Fruit fly (Drosophila melanogaster) whole organism, embryonic: ENCODE results near the gene r2d2.

Source experiments
- C15 ChIP-seq: fragments of 200-800 bp; sonication (Bioruptor generic); IDR thresholded peaks from 3 replicates; pipeline ENCODE4 v1.3.6; 2022; ENCODE audit warnings: missing biosample characterization, missing genetic modification characterization
- CG10462 ChIP-seq: fragments of 200-800 bp; sonication (Bioruptor generic); optimal IDR thresholded peaks from 2 replicates; lab custom pipeline; 2016; ENCODE audit warnings: missing biosample characterization, missing genetic modification characterization
- CG10979 ChIP-seq: fragments of 200-800 bp; sonication (Bioruptor generic); optimal IDR thresholded peaks from 2 replicates; lab custom pipeline; 2018; ENCODE audit warnings: missing biosample characterization, mild to moderate bottlenecking, missing genetic modification characterization, moderate library complexity
- CG11093 ChIP-seq: fragments of 200-800 bp; sonication (Bioruptor generic); IDR thresholded peaks from 3 replicates; pipeline ENCODE4 v1.3.6; 2022; ENCODE audit warnings: missing biosample characterization, missing genetic modification characterization
- CG11695 ChIP-seq: fragments of 200-800 bp; sonication (Bioruptor generic); IDR thresholded peaks from 3 replicates; pipeline ENCODE4 v1.3.6; 2022; ENCODE audit warnings: missing biosample characterization, missing genetic modification characterization
- CG12104 ChIP-seq: fragments of 200-800 bp; sonication (Bioruptor generic); optimal IDR thresholded peaks from 3 replicates; lab custom pipeline; 2016; ENCODE audit warnings: missing biosample characterization, missing genetic modification characterization
- CG12219 ChIP-seq: fragments of 200-800 bp; sonication (Bioruptor generic); optimal IDR thresholded peaks from 3 replicates; lab custom pipeline; 2018; ENCODE audit warnings: missing biosample characterization, mild to moderate bottlenecking, missing genetic modification characterization
- CG13624 ChIP-seq: fragments of 200-800 bp; sonication (Bioruptor generic); optimal IDR thresholded peaks from 2 replicates; lab custom pipeline; 2016; ENCODE audit warnings: missing biosample characterization, missing genetic modification characterization
- CG17612 ChIP-seq: fragments of 200-800 bp; sonication (Bioruptor generic); IDR thresholded peaks from 2 replicates; pipeline ENCODE4 v1.3.6; 2022; ENCODE audit warnings: missing biosample characterization, missing genetic modification characterization
- CG1832 ChIP-seq: fragments of 200-800 bp; sonication (Bioruptor generic); optimal IDR thresholded peaks from 2 replicates; lab custom pipeline; 2017; ENCODE audit warnings: missing biosample characterization, mild to moderate bottlenecking, missing genetic modification characterization, inconsistent platforms
- CG18476 ChIP-seq: fragments of 200-800 bp; sonication (Bioruptor generic); optimal IDR thresholded peaks from 2 replicates; lab custom pipeline; 2016; ENCODE audit warnings: missing biosample characterization, mild to moderate bottlenecking, missing genetic modification characterization
- CG18619 ChIP-seq: fragments of 200-800 bp; sonication (Bioruptor generic); optimal IDR thresholded peaks from 3 replicates; lab custom pipeline; 2017; ENCODE audit warnings: missing biosample characterization, mild to moderate bottlenecking, missing genetic modification characterization
- CG2202 ChIP-seq: fragments of 200-800 bp; sonication (Bioruptor generic); optimal IDR thresholded peaks from 2 replicates; lab custom pipeline; 2018; ENCODE audit warnings: missing biosample characterization, mild to moderate bottlenecking, missing genetic modification characterization
- CG3065 ChIP-seq: fragments of 200-800 bp; sonication (Bioruptor generic); optimal IDR thresholded peaks from 2 replicates; lab custom pipeline; 2016; ENCODE audit warnings: missing biosample characterization, missing genetic modification characterization
- CG32772 ChIP-seq: fragments of 200-800 bp; sonication (Bioruptor generic); IDR thresholded peaks from 2 replicates; pipeline ENCODE4 v1.3.6; 2022; ENCODE audit warnings: missing biosample characterization, missing genetic modification characterization
- CG34376 ChIP-seq: fragments of 200-800 bp; sonication (Bioruptor generic); optimal IDR thresholded peaks from 2 replicates; lab custom pipeline; 2018; ENCODE audit warnings: missing biosample characterization, mild to moderate bottlenecking, missing genetic modification characterization
- CG3847 ChIP-seq: fragments of 200-800 bp; sonication (Bioruptor generic); IDR thresholded peaks from 2 replicates; pipeline ENCODE4 v1.3.6; 2022; ENCODE audit warnings: missing biosample characterization, missing genetic modification characterization
- CG3995 ChIP-seq: fragments of 200-800 bp; sonication (Bioruptor generic); optimal IDR thresholded peaks from 3 replicates; lab custom pipeline; 2016; ENCODE audit warnings: missing biosample characterization, missing genetic modification characterization
- CG43689 ChIP-seq: fragments of 200-800 bp; sonication (Bioruptor generic); IDR thresholded peaks from 2 replicates; pipeline ENCODE4 v1.3.6; 2022; ENCODE audit warnings: missing biosample characterization, missing genetic modification characterization
- CG6854 ChIP-seq: fragments of 200-800 bp; sonication (Bioruptor generic); optimal IDR thresholded peaks from 3 replicates; lab custom pipeline; 2017; ENCODE audit warnings: missing biosample characterization, mild to moderate bottlenecking, missing genetic modification characterization
- CG8290 ChIP-seq, 3 experiments: fragments of 200-800 bp; sonication (Bioruptor generic); optimal IDR thresholded peaks; 2 replicates each; lab custom pipeline; 2016 to 2019; ENCODE audit warnings: missing biosample characterization in 3 of 3, missing genetic modification characterization in 3 of 3, mild to moderate bottlenecking in 2 of 3, moderate library complexity in 1 of 3
- CG8765 ChIP-seq: fragments of 200-800 bp; sonication (Bioruptor generic); IDR thresholded peaks from 2 replicates; pipeline ENCODE4 v1.3.6; 2022; ENCODE audit warnings: missing biosample characterization, missing genetic modification characterization
- Dbx ChIP-seq: fragments of 200-800 bp; sonication (Bioruptor generic); IDR thresholded peaks from 3 replicates; pipeline ENCODE4 v1.3.6; 2022; ENCODE audit warnings: missing biosample characterization, missing genetic modification characterization
- Drgx ChIP-seq: fragments of 200-800 bp; sonication (Bioruptor generic); IDR thresholded peaks from 2 replicates; pipeline ENCODE4 v1.3.6; 2022; ENCODE audit warnings: missing biosample characterization, missing genetic modification characterization
- ERR ChIP-seq: fragments of 200-800 bp; sonication (Bioruptor generic); optimal IDR thresholded peaks from 2 replicates; lab custom pipeline; 2016; ENCODE audit warnings: missing biosample characterization, missing genetic modification characterization
- H2.0 ChIP-seq: fragments of 200-800 bp; sonication (Bioruptor generic); IDR thresholded peaks from 2 replicates; pipeline ENCODE4 v1.3.6; 2022; ENCODE audit warnings: missing biosample characterization, missing genetic modification characterization
- Kr ChIP-seq: fragments of 200-800 bp; sonication (Bioruptor generic); optimal IDR thresholded peaks from 2 replicates; lab custom pipeline; 2017; ENCODE audit warnings: missing biosample characterization, mild to moderate bottlenecking, missing genetic modification characterization
- Mad ChIP-seq: fragments of 200-800 bp; sonication (Bioruptor generic); optimal IDR thresholded peaks from 2 replicates; lab custom pipeline; 2016; ENCODE audit warnings: missing biosample characterization, missing genetic modification characterization
- NfI ChIP-seq: fragments of 200-800 bp; sonication (Bioruptor generic); optimal IDR thresholded peaks from 3 replicates; lab custom pipeline; 2018; ENCODE audit warnings: missing biosample characterization, mild to moderate bottlenecking, missing genetic modification characterization, moderate library complexity
- Oli ChIP-seq: fragments of 200-800 bp; sonication (Bioruptor generic); optimal IDR thresholded peaks from 2 replicates; lab custom pipeline; 2018; ENCODE audit warnings: missing biosample characterization, mild to moderate bottlenecking, missing genetic modification characterization, moderate library complexity
- Optix ChIP-seq: fragments of 200-800 bp; sonication (Bioruptor generic); IDR thresholded peaks from 3 replicates; pipeline ENCODE4 v1.3.6; 2022; ENCODE audit warnings: missing biosample characterization, missing genetic modification characterization
- Sin3A ChIP-seq: fragments of >200 bp; optimal IDR thresholded peaks from 2 replicates; lab custom pipeline; 2018
- cg ChIP-seq: fragments of 200-800 bp; sonication (Bioruptor generic); optimal IDR thresholded peaks from 3 replicates; lab custom pipeline; 2019; ENCODE audit warnings: missing biosample characterization, mild to moderate bottlenecking, missing genetic modification characterization, moderate library complexity
- dpn ChIP-seq, 2 experiments: fragments of 200-800 bp; sonication (Bioruptor generic); optimal IDR thresholded peaks; 3 replicates each; lab custom pipeline; 2016; ENCODE audit warnings: missing biosample characterization in 2 of 2, missing genetic modification characterization in 2 of 2
- eve ChIP-seq, 2 experiments: fragments of >200 bp; optimal IDR thresholded peaks; 2 replicates each; lab custom pipeline; 2017; ENCODE audit warnings: missing biosample characterization in 2 of 2, missing genetic modification characterization in 2 of 2
- fd96Cb ChIP-seq: fragments of 200-800 bp; sonication (Bioruptor generic); optimal IDR thresholded peaks from 2 replicates; lab custom pipeline; 2018; ENCODE audit warnings: missing biosample characterization, mild to moderate bottlenecking, missing genetic modification characterization, moderate library complexity
- grau ChIP-seq: fragments of 200-800 bp; optimal IDR thresholded peaks from 3 replicates; lab custom pipeline; 2019; ENCODE audit warnings: missing biosample characterization, mild to moderate bottlenecking, missing genetic modification characterization, moderate library complexity
- lov ChIP-seq, 2 experiments: fragments of 200-800 bp in 1 of 2; fragments of >200 bp in 1 of 2; sonication (Bioruptor generic) in 1 of 2; IDR thresholded peaks in 1 of 2; optimal IDR thresholded peaks in 1 of 2; 2 replicates in 1 of 2; 3 replicates in 1 of 2; pipeline versions ENCODE4 v1.3.6 to Lab custom; 2017 to 2022; ENCODE audit warnings: missing biosample characterization in 1 of 2, missing genetic modification characterization in 1 of 2
- mam ChIP-seq: fragments of 200-800 bp; sonication (Bioruptor generic); optimal IDR thresholded peaks from 3 replicates; lab custom pipeline; 2016; ENCODE audit warnings: missing biosample characterization, missing genetic modification characterization
- mirr ChIP-seq: fragments of 200-800 bp; sonication (Bioruptor generic); optimal IDR thresholded peaks from 3 replicates; lab custom pipeline; 2018; ENCODE audit warnings: missing biosample characterization, mild to moderate bottlenecking, missing genetic modification characterization
- onecut ChIP-seq: fragments of 200-800 bp; sonication (Bioruptor generic); IDR thresholded peaks from 2 replicates; pipeline ENCODE4 v1.3.6; 2022; ENCODE audit warnings: missing biosample characterization, missing genetic modification characterization
- pb ChIP-seq: fragments of 200-800 bp; sonication (Bioruptor generic); optimal IDR thresholded peaks from 3 replicates; lab custom pipeline; 2016; ENCODE audit warnings: missing biosample characterization, missing genetic modification characterization
- repo ChIP-seq: fragments of 200-800 bp; sonication (Bioruptor generic); optimal IDR thresholded peaks from 2 replicates; lab custom pipeline; 2016; ENCODE audit warnings: missing biosample characterization, missing genetic modification characterization
- sc ChIP-seq, 3 experiments: fragments of >200 bp in 2 of 3; fragments of 200-800 bp in 1 of 3; sonication (Bioruptor generic) in 1 of 3; optimal IDR thresholded peaks; 2 replicates in 2 of 3; 3 replicates in 1 of 3; lab custom pipeline; 2017; ENCODE audit warnings: mild to moderate bottlenecking in 1 of 3, missing biosample characterization in 1 of 3, missing genetic modification characterization in 1 of 3, missing genetic modification reagents in 1 of 3
- scrt ChIP-seq: fragments of 200-800 bp; sonication (Bioruptor generic); optimal IDR thresholded peaks from 2 replicates; lab custom pipeline; 2018; ENCODE audit warnings: missing biosample characterization, mild to moderate bottlenecking, missing genetic modification characterization, moderate library complexity
- sr ChIP-seq: fragments of 200-800 bp; sonication (Bioruptor generic); IDR thresholded peaks from 3 replicates; pipeline ENCODE4 v1.3.6; 2022; ENCODE audit warnings: missing biosample characterization, missing genetic modification characterization
- tin ChIP-seq: fragments of 200-800 bp; sonication (Bioruptor generic); optimal IDR thresholded peaks from 3 replicates; lab custom pipeline; 2016; ENCODE audit warnings: missing biosample characterization, missing genetic modification characterization
- tna ChIP-seq: fragments of 200-800 bp; sonication (Bioruptor generic); IDR thresholded peaks from 2 replicates; pipeline ENCODE4 v1.3.6; 2022; ENCODE audit warnings: missing biosample characterization, missing genetic modification characterization; ENCODE audit not compliant: partially characterized antibody
- trh ChIP-seq: fragments of 200-800 bp; sonication (Bioruptor generic); optimal IDR thresholded peaks from 2 replicates; lab custom pipeline; 2016; ENCODE audit warnings: missing biosample characterization, missing genetic modification characterization

Gene r2d2

DNA sequence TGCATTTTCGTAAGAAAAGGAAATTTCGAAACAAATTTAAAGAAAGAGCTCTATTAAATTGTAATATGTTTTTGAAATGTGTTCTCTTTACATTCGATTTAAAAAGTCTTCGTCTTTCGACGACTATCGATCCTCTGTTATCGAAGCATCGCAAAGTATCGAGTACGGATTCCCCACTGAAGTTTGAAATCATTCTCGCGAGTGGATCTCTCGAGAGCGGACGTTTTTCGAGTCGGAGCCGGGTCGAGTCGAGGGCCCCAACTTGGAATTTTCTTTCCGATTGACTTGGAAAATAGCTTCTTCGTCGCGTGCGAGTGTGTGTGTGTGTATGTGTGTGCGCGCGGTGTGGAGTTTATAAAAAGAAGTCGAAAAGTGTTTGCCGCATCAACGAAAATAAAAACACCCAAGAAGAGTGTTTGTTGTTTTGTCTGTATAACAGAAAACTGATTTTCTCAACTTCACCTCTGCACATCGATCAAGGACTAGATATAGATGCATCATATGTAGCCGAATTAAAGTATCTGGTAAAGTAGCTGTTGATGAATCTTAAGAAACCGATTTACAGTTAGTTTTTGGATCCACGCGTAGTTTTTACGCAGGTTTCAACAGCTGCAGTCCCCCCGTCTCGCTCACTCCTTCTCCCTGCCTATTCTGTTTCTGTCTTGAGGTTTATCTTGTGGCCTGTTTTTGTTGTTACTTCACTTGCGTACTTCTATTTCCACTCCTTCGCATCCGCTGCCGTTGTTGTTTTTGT is 11.5 kb downstream of the r2d2 start, which contains the start of gene LanB1 (continued):
- TF ChIP-seq CG34376 (GFP tag; lab: Kevin White, UChicago) (no peak), CG8290 (GFP tag; optimal IDR thresholded peaks at IDR 0.05; lab: Kevin White, UChicago) (no peak), CG8290 (tag; optimal IDR thresholded peaks at IDR 0.05; lab: Kevin White, UChicago) (peak in 1 of 2 experiments; percentile 57), mirr (GFP tag; lab: Kevin White, UChicago) (no peak), CG3065 (no peak), grau (no peak), scrt (GFP tag; lab: Kevin White, UChicago) (no peak), CG17612 (GFP tag; lab: Robert Waterston, UW) (no peak), Dbx (GFP tag; lab: Robert Waterston, UW) (0 out of 3 replicates have a peak, but pooled peaks have one; percentile 27), CG18476 (GFP tag; lab: Kevin White, UChicago) (no peak), sr (GFP tag; lab: Robert Waterston, UW) (peak; percentile 27; the same call in 1 of the 3 replicates), cg (peak; percentile 86), tna (GFP tag; lab: Robert Waterston, UW) (peak; percentile 55; the same call in 1 of the 2 replicates), onecut (GFP tag; lab: Robert Waterston, UW) (0 out of 2 replicates have a peak, but pooled peaks have one; percentile 27), CG11093 (GFP tag; lab: Robert Waterston, UW) (no peak), CG6854 (no peak), C15 (GFP tag; lab: Robert Waterston, UW) (no peak), Kr (GFP tag; lab: Kevin White, UChicago) (peak; percentile 18), Sin3A (lab: Kevin White, UChicago) (no peak), Mad (GFP tag; lab: Kevin White, UChicago) (no peak), NfI (GFP tag; lab: Kevin White, UChicago) (no peak), fd96Cb (tag; lab: Kevin White, UChicago) (no peak), CG3847 (GFP tag; lab: Robert Waterston, UW) (no peak), Oli (tag; lab: Kevin White, UChicago) (no peak), CG11695 (no peak), sc (optimal IDR thresholded peaks at IDR 0.05; lab: Kevin White, UChicago) (no peak), sc (GFP tag; optimal IDR thresholded peaks at IDR 0.05; lab: Kevin White, UChicago) (no peak), pb (GFP tag; lab: Kevin White, UChicago) (no peak), CG8765 (GFP tag; lab: Robert Waterston, UW) (no peak; the same call in 1 of the 2 replicates), lov (optimal IDR thresholded peaks at IDR 0.05; lab: Kevin White, UChicago) (no peak), lov (GFP tag; IDR thresholded peaks at IDR 0.05; lab: Robert Waterston, UW) (0 out of 3 replicates have a peak, but pooled peaks have one; percentile 27), Optix (GFP tag; lab: Robert Waterston, UW) (no peak), dpn (GFP tag; optimal IDR thresholded peaks at IDR 0.05; lab: Kevin White, UChicago) (no peak), repo (GFP tag; lab: Kevin White, UChicago) (no peak), CG10979 (tag; lab: Kevin White, UChicago) (no peak), CG32772 (no peak), CG10462 (no peak), tin (GFP tag; lab: Kevin White, UChicago) (no peak), eve (GFP tag; optimal IDR thresholded peaks at IDR 0.05; lab: Kevin White, UChicago) (peak in 1 of 2 experiments; percentile 44), CG12219 (GFP tag; lab: Kevin White, UChicago) (peak; percentile 16), CG2202 (tag; lab: Kevin White, UChicago) (no peak), H2.0 (no peak), Drgx (GFP tag; lab: Robert Waterston, UW) (peak; percentile 40), CG18619 (GFP tag; lab: Kevin White, UChicago) (no peak), mam (GFP tag; lab: Kevin White, UChicago) (no peak), CG1832 (GFP tag; lab: Kevin White, UChicago) (peak; percentile 55), CG43689 (no peak), CG3995 (GFP tag; lab: Kevin White, UChicago) (no peak), CG13624 (GFP tag; lab: Kevin White, UChicago) (peak; percentile 2), ERR (GFP tag; lab: Kevin White, UChicago) (no peak), CG12104 (no peak), trh (no peak)
